Fruit fly (Drosophila melanogaster) whole organism, wandering third instar larva: ENCODE data around the gene CG34133.

ENCODE experiments used
- HLH106 ChIP-seq: fragments of 200-800 bp; optimal IDR thresholded peaks from 3 replicates; lab custom pipeline; 2019; ENCODE audit warnings: missing biosample characterization, mild to moderate bottlenecking, missing genetic modification characterization, moderate library complexity
- Hr83 ChIP-seq: fragments of 200-300 bp; sonication (Bioruptor generic); optimal IDR thresholded peaks from 2 replicates; lab custom pipeline; 2016; ENCODE audit warnings: missing biosample characterization, mild to moderate bottlenecking, missing genetic modification characterization, moderate library complexity; ENCODE audit not compliant: poor library complexity, severe bottlenecking
- OdsH ChIP-seq: fragments of 200-800 bp; sonication (Bioruptor generic); optimal IDR thresholded peaks from 2 replicates; lab custom pipeline; 2016; ENCODE audit warnings: missing biosample characterization, mild to moderate bottlenecking, missing genetic modification characterization
- Rel ChIP-seq, 2 experiments: fragments of 200-800 bp; sonication (Bioruptor generic) in 1 of 2; optimal IDR thresholded peaks; 2 replicates in 1 of 2; 3 replicates in 1 of 2; lab custom pipeline; 2016 to 2019; ENCODE audit warnings: mild to moderate bottlenecking in 2 of 2, missing biosample characterization in 2 of 2, missing genetic modification characterization in 2 of 2, moderate library complexity in 1 of 2
- Vsx2 ChIP-seq: fragments of 200-300, 225-300 bp; sonication (Bioruptor generic); optimal IDR thresholded peaks from 2 replicates; lab custom pipeline; 2018; ENCODE audit warnings: missing biosample characterization, missing genetic modification characterization; ENCODE audit not compliant: partially characterized antibody
- br ChIP-seq: fragments of 200-800 bp; sonication (Bioruptor generic); optimal IDR thresholded peaks from 2 replicates; lab custom pipeline; 2016; ENCODE audit warnings: missing biosample characterization, missing genetic modification characterization
- dmrt93B ChIP-seq: fragments of 200-800 bp; sonication (Bioruptor generic); optimal IDR thresholded peaks from 2 replicates; lab custom pipeline; 2018; ENCODE audit warnings: missing biosample characterization, mild to moderate bottlenecking, missing genetic modification characterization
- jim ChIP-seq: fragments of 175-275, 200-325 bp; sonication (Bioruptor generic); optimal IDR thresholded peaks from 2 replicates; lab custom pipeline; 2016; ENCODE audit warnings: missing biosample characterization, mild to moderate bottlenecking, missing genetic modification characterization
- pan ChIP-seq: fragments of >200 bp; optimal IDR thresholded peaks from 2 replicates; lab custom pipeline; 2017
- sv ChIP-seq: fragments of 200-800 bp; sonication (Bioruptor generic); optimal IDR thresholded peaks from 3 replicates; lab custom pipeline; 2016; ENCODE audit warnings: missing biosample characterization, missing genetic modification characterization
- tai ChIP-seq: sonication (Bioruptor generic); optimal IDR thresholded peaks from 2 replicates; lab custom pipeline; 2016; ENCODE audit warnings: missing biosample characterization, missing genetic modification characterization
- woc ChIP-seq: sonication (Bioruptor generic); optimal IDR thresholded peaks from 2 replicates; lab custom pipeline; 2016; ENCODE audit warnings: missing biosample characterization, mild to moderate bottlenecking, missing genetic modification characterization

- TF ChIP-seq jim (GFP tag; lab: Kevin White, UChicago): no peak
- TF ChIP-seq br: no peak
- TF ChIP-seq dmrt93B (GFP tag; lab: Kevin White, UChicago): no peak
- no peak for TF ChIP-seq Rel (GFP tag; optimal IDR thresholded peaks at IDR 0.05; lab: Kevin White, UChicago)
- no peak for TF ChIP-seq Rel (tag; optimal IDR thresholded peaks at IDR 0.05; lab: Kevin White, UChicago)
- TF ChIP-seq woc (GFP tag; lab: Kevin White, UChicago): no peak
- TF ChIP-seq Vsx2: no peak
- TF ChIP-seq OdsH: no peak
- peak; percentile 14 for TF ChIP-seq sv
- no peak for TF ChIP-seq tai (GFP tag; lab: Kevin White, UChicago)
- TF ChIP-seq HLH106: peak; percentile 39
- no peak for TF ChIP-seq pan (lab: Kevin White, UChicago)
- TF ChIP-seq Hr83 (GFP tag; lab: Kevin White, UChicago): no peak
Observed at dm6 chr3R:29894393-29894792, 25.2 kb downstream of the CG34133 start.
